Worm (Caenorhabditis elegans) whole organism, mixed stage, embryonic: ENCODE measurements around the gene dgk-2.

ENCODE experiments used
- elt-3 ChIP-seq: fragments of 150-350 bp; optimal IDR thresholded peaks from 2 replicates; lab custom pipeline; 2014; ENCODE audit warnings: missing biosample characterization, missing genetic modification characterization
- nhr-237 ChIP-seq: fragments of 150-350 bp; optimal IDR thresholded peaks from 2 replicates; lab custom pipeline; 2014; ENCODE audit warnings: missing biosample characterization, missing genetic modification characterization
- nhr-28 ChIP-seq: fragments of 150-350 bp; optimal IDR thresholded peaks from 2 replicates; lab custom pipeline; 2014; ENCODE audit warnings: missing biosample characterization, missing genetic modification characterization
- pha-4 ChIP-seq: fragments of 150-350 bp; optimal IDR thresholded peaks from 2 replicates; lab custom pipeline; 2018; ENCODE audit warnings: missing biosample characterization, missing genetic modification reagents, missing genetic modification characterization
- unc-62 ChIP-seq: fragments of 150-350 bp; optimal IDR thresholded peaks from 2 replicates; lab custom pipeline; 2014; ENCODE audit warnings: missing biosample characterization, missing genetic modification reagents, missing genetic modification characterization

- TF ChIP-seq pha-4 (no peak), nhr-28 (tag; lab: Kevin White, UChicago) (no peak), nhr-237 (tag; lab: Kevin White, UChicago) (peak; percentile 21), unc-62 (peak; percentile 0), elt-3 (no peak)
Measured at ce11 chrX:4523887-4524350, 19.7 kb upstream of the dgk-2 start, which contains the start of gene pdi-2.
